Worm (Caenorhabditis elegans) whole organism, young adult: ENCODE measurements around the gene ddo-2.

Experiments used
- B0019.2 ChIP-seq: fragments of 200-800 bp; sonication (Bioruptor generic); conservative IDR thresholded peaks from 2 replicates; pipeline ENCODE4 v1.3.6; 2022; ENCODE audit warnings: missing genetic modification reagents, missing genetic modification characterization, missing compliant biosample characterization
- C17E4.6 ChIP-seq: fragments of 200-800 bp; sonication (Bioruptor generic); IDR thresholded peaks from 2 replicates; pipeline ENCODE4 v1.3.6; 2022; ENCODE audit warnings: missing genetic modification reagents, missing genetic modification characterization, missing compliant biosample characterization
- Y56A3A.18 ChIP-seq: fragments of 200-800 bp; sonication (Bioruptor generic); IDR thresholded peaks from 2 replicates; pipeline ENCODE4 v1.3.6; 2022; ENCODE audit warnings: missing genetic modification reagents, missing genetic modification characterization, missing compliant biosample characterization
- aptf-2 ChIP-seq: fragments of 200-800 bp; sonication (Bioruptor generic); conservative IDR thresholded peaks from 2 replicates; pipeline ENCODE4 v1.3.6; 2022; ENCODE audit warnings: missing genetic modification reagents, missing genetic modification characterization, missing compliant biosample characterization
- attf-5 ChIP-seq: fragments of 200-800 bp; sonication (Bioruptor generic); optimal IDR thresholded peaks from 2 replicates; lab custom pipeline; 2018; ENCODE audit warnings: mild to moderate bottlenecking, missing genetic modification characterization, missing compliant biosample characterization
- egrh-3 ChIP-seq: fragments of 200-800 bp; sonication (Bioruptor generic); IDR thresholded peaks from 2 replicates; pipeline ENCODE4 v1.3.6; 2022; ENCODE audit warnings: missing genetic modification reagents, missing genetic modification characterization, missing compliant biosample characterization
- hrde-1 ChIP-seq: sonication (generic microtip); optimal IDR thresholded peaks from 2 replicates; lab custom pipeline; 2016; ENCODE audit warnings: missing genetic modification characterization, mild to moderate bottlenecking, missing compliant biosample characterization, moderate library complexity, missing genotype, missing genetic modification reagents, borderline replicate concordance
- snpc-4 ChIP-seq, 5 experiments: fragments of 150-350 bp in 1 of 5; sonication (generic microtip) in 4 of 5; optimal IDR thresholded peaks; 2 replicates each; lab custom pipeline; 2014 to 2018; ENCODE audit warnings: missing genetic modification characterization in 5 of 5, missing biosample characterization in 3 of 5, antibody characterized with exemption in 2 of 5, mild to moderate bottlenecking in 2 of 5, missing compliant biosample characterization in 2 of 5, missing genotype in 2 of 5, moderate library complexity in 2 of 5, missing genetic modification reagents in 1 of 5
- tlf-1 ChIP-seq: fragments of 200-800 bp; sonication (Bioruptor generic); optimal IDR thresholded peaks from 2 replicates; lab custom pipeline; 2018; ENCODE audit warnings: mild to moderate bottlenecking, missing genetic modification characterization, missing compliant biosample characterization

DNA sequence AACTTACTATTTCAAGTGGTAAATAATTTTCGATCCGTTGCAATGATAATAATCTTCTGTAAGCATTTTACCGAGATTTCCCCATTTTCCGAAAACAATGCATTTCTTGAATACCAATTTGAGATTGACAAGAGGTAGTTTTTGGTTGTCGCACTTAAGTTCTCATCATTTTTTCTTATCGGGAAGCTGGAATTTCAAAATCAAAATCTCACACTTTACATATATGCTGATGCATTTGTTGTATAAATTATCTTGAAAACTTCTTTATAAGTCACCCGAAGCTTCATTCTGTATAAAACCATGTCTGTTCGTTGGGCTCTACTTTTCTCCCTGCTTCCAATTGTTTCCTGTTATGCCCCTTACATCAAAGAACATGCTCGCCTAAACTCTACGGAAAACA lies 15.9 kb upstream of the ddo-2 start, which contains the start of gene try-11:
- no peak for TF ChIP-seq hrde-1 (tag; lab: Kevin White, UChicago)
- no peak for TF ChIP-seq egrh-3 (GFP tag; lab: Robert Waterston, UW)
- no peak for TF ChIP-seq Y56A3A.18 (GFP tag; lab: Robert Waterston, UW)
- TF ChIP-seq tlf-1 = no peak
- no peak for TF ChIP-seq snpc-4 (GFP tag; optimal IDR thresholded peaks at IDR 0.05; lab: Kevin White, UChicago)
- TF ChIP-seq snpc-4 (tag; optimal IDR thresholded peaks at IDR 0.05; lab: Kevin White, UChicago) = no peak
- TF ChIP-seq C17E4.6 (GFP tag; lab: Robert Waterston, UW) = no peak
- no peak for TF ChIP-seq B0019.2 (GFP tag; lab: Robert Waterston, UW)
- TF ChIP-seq attf-5 (GFP tag; lab: Kevin White, UChicago) = no peak
- no peak for TF ChIP-seq aptf-2 (GFP tag; lab: Robert Waterston, UW)
